Worm (Caenorhabditis elegans) whole organism, young adult: ENCODE measurements around the gene nos-1.

ENCODE experiments used
- B0336.3 ChIP-seq: fragments of 200-800 bp; sonication (Bioruptor generic); IDR thresholded peaks from 2 replicates; pipeline ENCODE4 v1.3.6; 2022; ENCODE audit warnings: missing genetic modification characterization, missing compliant biosample characterization
- C17E4.6 ChIP-seq: fragments of 200-800 bp; sonication (Bioruptor generic); IDR thresholded peaks from 2 replicates; pipeline ENCODE4 v1.3.6; 2022; ENCODE audit warnings: missing genetic modification reagents, missing genetic modification characterization, missing compliant biosample characterization
- D2030.7 ChIP-seq: fragments of 200-800 bp; sonication (Bioruptor generic); IDR thresholded peaks from 2 replicates; pipeline ENCODE4 v1.3.6; 2022; ENCODE audit warnings: missing genetic modification reagents, missing genetic modification characterization, missing compliant biosample characterization
- F10E7.11 ChIP-seq: sonication (generic microtip); optimal IDR thresholded peaks from 2 replicates; lab custom pipeline; 2017; ENCODE audit warnings: mild to moderate bottlenecking, missing genetic modification characterization, moderate library complexity, missing compliant biosample characterization
- F37B4.10 ChIP-seq: fragments of 200-800 bp; sonication (Bioruptor generic); IDR thresholded peaks from 2 replicates; pipeline ENCODE4 v1.3.6; 2022; ENCODE audit warnings: missing genetic modification characterization, missing compliant biosample characterization
- F39B2.1 ChIP-seq: fragments of 200-800 bp; sonication (Bioruptor generic); IDR thresholded peaks from 2 replicates; pipeline ENCODE4 v1.3.6; 2022; ENCODE audit warnings: missing genetic modification reagents, missing genetic modification characterization, missing compliant biosample characterization
- F55B11.4 ChIP-seq: sonication (generic microtip); optimal IDR thresholded peaks from 2 replicates; lab custom pipeline; 2016; ENCODE audit warnings: missing compliant biosample characterization, missing genetic modification characterization, borderline replicate concordance; ENCODE audit not compliant: insufficient read depth
- F57C9.4 ChIP-seq: sonication (generic microtip); optimal IDR thresholded peaks from 2 replicates; lab custom pipeline; 2017; ENCODE audit warnings: mild to moderate bottlenecking, missing genetic modification characterization, missing compliant biosample characterization
- K11D2.4 ChIP-seq: fragments of 200-800 bp; sonication (Bioruptor generic); IDR thresholded peaks from 2 replicates; pipeline ENCODE4 v1.3.6; 2022; ENCODE audit warnings: missing genetic modification reagents, missing genetic modification characterization, missing compliant biosample characterization
- Y53F4B.3 ChIP-seq: fragments of 200-800 bp; sonication (Bioruptor generic); IDR thresholded peaks from 2 replicates; pipeline ENCODE4 v1.3.6; 2022; ENCODE audit warnings: missing genetic modification reagents, missing genetic modification characterization, missing compliant biosample characterization
- Y79H2A.3 ChIP-seq: fragments of 200-800 bp; sonication (Bioruptor generic); conservative IDR thresholded peaks from 2 replicates; pipeline ENCODE4 v1.3.6; 2022; ENCODE audit warnings: missing genetic modification reagents, missing genetic modification characterization, missing compliant biosample characterization
- akir-1 ChIP-seq: fragments of 200-800 bp; sonication (Bioruptor generic); optimal IDR thresholded peaks from 2 replicates; lab custom pipeline; 2018; ENCODE audit warnings: mild to moderate bottlenecking, missing genetic modification characterization, moderate library complexity, missing compliant biosample characterization
- ama-1 ChIP-seq, 3 experiments: fragments of 150-350 bp in 1 of 3; sonication (generic microtip) in 2 of 3; optimal IDR thresholded peaks; 2 replicates each; lab custom pipeline; 2014 to 2018; ENCODE audit warnings: missing biosample characterization in 2 of 3, missing genetic modification characterization in 2 of 3, missing genetic modification reagents in 2 of 3
- aptf-3 ChIP-seq: fragments of 200-800 bp; sonication (Bioruptor generic); IDR thresholded peaks from 2 replicates; pipeline ENCODE4 v1.3.6; 2022; ENCODE audit warnings: missing genetic modification characterization, missing compliant biosample characterization
- bed-2 ChIP-seq: fragments of 200-800 bp; sonication (Bioruptor generic); IDR thresholded peaks from 2 replicates; pipeline ENCODE4 v1.3.6; 2022; ENCODE audit warnings: missing genetic modification reagents, missing genetic modification characterization, missing compliant biosample characterization
- cebp-2 ChIP-seq: fragments of 200-800 bp; sonication (Bioruptor generic); IDR thresholded peaks from 2 replicates; pipeline ENCODE4 v1.3.6; 2022; ENCODE audit warnings: missing genetic modification characterization, missing compliant biosample characterization
- ceh-27 ChIP-seq: fragments of 200-800 bp; sonication (Bioruptor generic); optimal IDR thresholded peaks from 2 replicates; lab custom pipeline; 2018; ENCODE audit warnings: mild to moderate bottlenecking, missing genetic modification characterization, moderate library complexity, missing compliant biosample characterization
- ceh-40 ChIP-seq: fragments of 200-800 bp; sonication (Bioruptor generic); IDR thresholded peaks from 2 replicates; pipeline ENCODE4 v1.3.6; 2022; ENCODE audit warnings: missing genetic modification characterization, missing compliant biosample characterization
- ceh-58 ChIP-seq: fragments of 200-800 bp; sonication (Bioruptor generic); IDR thresholded peaks from 2 replicates; pipeline ENCODE4 v1.3.6; 2022; ENCODE audit warnings: missing genetic modification characterization, missing compliant biosample characterization
- ceh-91 ChIP-seq: fragments of 200-800 bp; sonication (Bioruptor generic); IDR thresholded peaks from 2 replicates; pipeline ENCODE4 v1.3.6; 2022; ENCODE audit warnings: missing genetic modification reagents, missing genetic modification characterization, missing compliant biosample characterization
- dox-1 ChIP-seq: fragments of 200-800 bp; sonication (Bioruptor generic); IDR thresholded peaks from 2 replicates; pipeline ENCODE4 v1.3.6; 2022; ENCODE audit warnings: missing genetic modification reagents, missing genetic modification characterization, missing compliant biosample characterization
- dpl-1 ChIP-seq: fragments of 150-350 bp; optimal IDR thresholded peaks from 2 replicates; lab custom pipeline; 2014; ENCODE audit warnings: missing biosample characterization, missing genetic modification reagents, missing genetic modification characterization
- efl-1 ChIP-seq: fragments of 150-350 bp; optimal IDR thresholded peaks from 2 replicates; lab custom pipeline; 2014; ENCODE audit warnings: missing biosample characterization, missing genetic modification reagents, missing genetic modification characterization
- ekl-4 ChIP-seq: fragments of 200-800 bp; sonication (Bioruptor generic); IDR thresholded peaks from 2 replicates; pipeline ENCODE4 v1.3.6; 2022; ENCODE audit warnings: missing genetic modification reagents, missing genetic modification characterization, missing compliant biosample characterization
- ets-4 ChIP-seq: fragments of 200-800 bp; sonication (Bioruptor generic); optimal IDR thresholded peaks from 2 replicates; lab custom pipeline; 2018; ENCODE audit warnings: mild to moderate bottlenecking, missing genetic modification characterization, missing compliant biosample characterization
- him-1 ChIP-seq: sonication (generic microtip); optimal IDR thresholded peaks from 2 replicates; lab custom pipeline; 2016; ENCODE audit warnings: missing genotype, missing genetic modification reagents, missing genetic modification characterization, missing compliant biosample characterization
- hlh-26 ChIP-seq: fragments of 200-800 bp; sonication (Bioruptor generic); conservative IDR thresholded peaks from 2 replicates; pipeline ENCODE4 v1.3.6; 2022; ENCODE audit warnings: missing genetic modification reagents, missing genetic modification characterization, missing compliant biosample characterization
- hmg-20 ChIP-seq: fragments of 200-800 bp; sonication (Bioruptor generic); IDR thresholded peaks from 2 replicates; pipeline ENCODE4 v1.3.6; 2022; ENCODE audit warnings: missing genetic modification reagents, missing genetic modification characterization, missing compliant biosample characterization
- lin-35 ChIP-seq, 3 experiments: fragments of 150-350 bp in 2 of 3; sonication (generic microtip) in 1 of 3; optimal IDR thresholded peaks; 2 replicates each; lab custom pipeline; 2014 to 2018; ENCODE audit warnings: missing biosample characterization in 3 of 3, missing genetic modification characterization in 3 of 3, missing genetic modification reagents in 3 of 3
- lin-40 ChIP-seq: sonication (generic microtip); optimal IDR thresholded peaks from 2 replicates; lab custom pipeline; 2016; ENCODE audit warnings: missing genetic modification characterization, mild to moderate bottlenecking, missing compliant biosample characterization, missing genotype, missing genetic modification reagents
- lsy-27 ChIP-seq: sonication (generic microtip); optimal IDR thresholded peaks from 2 replicates; lab custom pipeline; 2017; ENCODE audit warnings: missing genetic modification characterization, mild to moderate bottlenecking, missing compliant biosample characterization, antibody characterized with exemption, missing genotype, borderline replicate concordance; ENCODE audit not compliant: insufficient read depth
- madf-3 ChIP-seq: fragments of 200-800 bp; sonication (Bioruptor generic); IDR thresholded peaks from 2 replicates; pipeline ENCODE4 v1.3.6; 2022; ENCODE audit warnings: missing genetic modification reagents, missing genetic modification characterization, missing compliant biosample characterization
- mcd-1 ChIP-seq: fragments of 200-800 bp; sonication (Bioruptor generic); IDR thresholded peaks from 2 replicates; pipeline ENCODE4 v1.3.6; 2022; ENCODE audit warnings: missing genetic modification reagents, missing genetic modification characterization, missing compliant biosample characterization
- mel-28 ChIP-seq: sonication (generic microtip); optimal IDR thresholded peaks from 2 replicates; lab custom pipeline; 2016; ENCODE audit warnings: borderline replicate concordance, mild to moderate bottlenecking, missing genetic modification characterization, missing compliant biosample characterization
- mes-4 ChIP-seq: sonication (generic microtip); optimal IDR thresholded peaks from 2 replicates; lab custom pipeline; 2016; ENCODE audit warnings: missing genotype, missing genetic modification characterization, missing compliant biosample characterization
- nfya-1 ChIP-seq: sonication (generic microtip); optimal IDR thresholded peaks from 2 replicates; lab custom pipeline; 2017; ENCODE audit warnings: antibody characterized with exemption, missing compliant biosample characterization, missing genetic modification characterization, borderline replicate concordance; ENCODE audit not compliant: insufficient read depth
- nhr-27 ChIP-seq: fragments of 200-800 bp; sonication (Bioruptor generic); optimal IDR thresholded peaks from 2 replicates; lab custom pipeline; 2018; ENCODE audit warnings: mild to moderate bottlenecking, missing genetic modification characterization, moderate library complexity, missing compliant biosample characterization
- nhr-80 ChIP-seq: sonication (generic microtip); optimal IDR thresholded peaks from 2 replicates; lab custom pipeline; 2016; ENCODE audit warnings: missing genetic modification characterization, missing compliant biosample characterization
- nhr-90 ChIP-seq: sonication (generic microtip); optimal IDR thresholded peaks from 2 replicates; lab custom pipeline; 2016; ENCODE audit warnings: missing genotype, mild to moderate bottlenecking, missing genetic modification characterization, missing compliant biosample characterization
- repo-1 ChIP-seq: sonication (generic microtip); optimal IDR thresholded peaks from 2 replicates; lab custom pipeline; 2017; ENCODE audit warnings: mild to moderate bottlenecking, missing genetic modification characterization, missing compliant biosample characterization
- rpc-1 ChIP-seq, 2 experiments: fragments of 150-350 bp in 1 of 2; sonication (generic microtip) in 1 of 2; optimal IDR thresholded peaks; 2 replicates each; lab custom pipeline; 2014 to 2018; ENCODE audit warnings: missing biosample characterization in 1 of 2, missing genetic modification characterization in 1 of 2, missing genetic modification reagents in 1 of 2, missing genotype in 1 of 2
- sptf-2 ChIP-seq: fragments of 200-800 bp; sonication (Bioruptor generic); optimal IDR thresholded peaks from 2 replicates; lab custom pipeline; 2018; ENCODE audit warnings: mild to moderate bottlenecking, missing genetic modification characterization, missing compliant biosample characterization
- zfh-2 ChIP-seq: fragments of 200-800 bp; sonication (Bioruptor generic); conservative IDR thresholded peaks from 2 replicates; pipeline ENCODE4 v1.3.6; 2022; ENCODE audit warnings: missing genetic modification reagents, missing genetic modification characterization, missing compliant biosample characterization
- ztf-25 ChIP-seq: fragments of 200-800 bp; sonication (Bioruptor generic); IDR thresholded peaks from 2 replicates; pipeline ENCODE4 v1.3.6; 2022; ENCODE audit warnings: missing genetic modification reagents, missing genetic modification characterization, missing compliant biosample characterization
- ztf-26 ChIP-seq: sonication (generic microtip); optimal IDR thresholded peaks from 2 replicates; lab custom pipeline; 2017; ENCODE audit warnings: missing genetic modification characterization, missing compliant biosample characterization

nos-1 gene

DNA sequence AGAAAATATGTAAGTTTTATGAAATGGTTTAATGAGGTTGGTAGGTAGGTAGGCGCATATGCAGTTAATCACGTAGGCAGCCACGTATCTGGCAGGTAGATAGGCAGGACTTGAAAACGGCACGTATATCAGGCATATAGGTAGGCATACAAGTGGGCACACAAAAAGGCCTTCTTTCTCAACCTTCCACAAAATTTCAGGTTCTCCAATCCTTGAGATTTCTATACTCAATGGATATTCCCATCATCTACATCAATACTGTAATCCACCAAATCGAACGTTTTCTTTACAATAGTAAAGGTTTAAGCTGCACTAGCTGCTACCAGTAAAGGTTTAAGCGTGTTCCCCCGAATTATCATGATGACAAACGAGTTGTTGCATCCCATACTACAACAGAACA is 20.7 kb downstream of the nos-1 start (continued):
- no peak for TF ChIP-seq cebp-2 (GFP tag; lab: Robert Waterston, UW)
- TF ChIP-seq madf-3, result no peak
- TF ChIP-seq ceh-58, result no peak
- no peak for TF ChIP-seq F39B2.1 (GFP tag; lab: Robert Waterston, UW)
- TF ChIP-seq Y53F4B.3 (GFP tag; lab: Robert Waterston, UW), result no peak
- no peak for TF ChIP-seq sptf-2
- TF ChIP-seq ekl-4 (GFP tag; lab: Robert Waterston, UW), result peak; percentile 53; the same call in 1 of the 2 replicates
- TF ChIP-seq mes-4 (tag; lab: Kevin White, UChicago), result no peak
- TF ChIP-seq lin-35 (GFP tag; optimal IDR thresholded peaks at IDR 0.05; lab: Kevin White, UChicago), result no peak

DNA sequence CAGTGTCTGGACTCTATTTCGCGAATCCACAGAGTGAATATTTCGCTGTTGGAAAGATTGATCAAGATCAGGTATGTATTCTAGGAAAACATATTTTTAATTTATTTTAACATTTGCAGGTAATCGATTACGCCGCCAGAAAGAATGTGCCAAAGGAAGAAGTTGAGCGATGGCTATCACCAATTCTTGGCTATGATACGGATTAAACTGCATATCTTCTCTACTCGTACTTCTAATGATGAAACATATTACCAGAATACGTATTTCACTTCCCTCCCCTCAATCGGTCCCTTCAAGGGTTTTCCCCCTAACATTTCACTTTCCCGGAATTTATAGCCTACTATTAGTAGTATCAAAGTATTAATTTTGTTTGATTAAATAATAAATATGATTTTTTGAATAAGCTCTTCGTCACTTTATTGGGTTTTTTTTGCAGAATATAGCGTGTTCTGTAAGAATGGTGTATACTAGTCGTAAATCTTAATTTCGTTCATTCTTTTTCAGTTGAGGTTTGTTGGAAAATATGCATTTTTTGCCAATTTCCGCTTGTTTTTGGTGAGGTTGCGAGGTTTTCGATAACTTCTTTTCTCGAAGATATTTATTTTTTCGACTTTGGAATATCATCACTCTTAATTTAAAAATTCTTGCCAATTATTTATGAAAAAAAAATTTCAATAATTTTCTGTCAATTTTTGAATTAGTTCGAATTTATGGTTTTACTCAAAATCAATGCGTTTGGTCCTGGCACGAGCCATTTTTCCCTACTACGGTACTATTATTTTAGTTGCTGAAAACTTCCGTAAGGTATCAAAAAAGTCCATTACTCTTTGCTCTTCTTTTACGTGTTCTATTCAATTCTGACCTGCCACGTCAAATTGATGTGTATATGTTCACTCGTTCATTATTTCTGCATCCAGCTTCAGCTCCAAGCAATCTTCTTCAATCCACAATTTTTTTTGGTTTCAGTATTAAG is 22.0 kb downstream of the nos-1 start:
- TF ChIP-seq K11D2.4, result peak; percentile 27; the same call in 1 of the 2 replicates
- TF ChIP-seq F37B4.10 (GFP tag; lab: Robert Waterston, UW), result no peak
- TF ChIP-seq B0336.3 (GFP tag; lab: Robert Waterston, UW), result no peak
- no peak for TF ChIP-seq ceh-58
- peak; percentile 28 for TF ChIP-seq ama-1 (optimal IDR thresholded peaks at IDR 0.05; lab: Kevin White, UChicago)
- TF ChIP-seq ama-1 (GFP tag; optimal IDR thresholded peaks at IDR 0.05; lab: Kevin White, UChicago), result no peak
- no peak for TF ChIP-seq lsy-27
- no peak for TF ChIP-seq hlh-26 (GFP tag; lab: Robert Waterston, UW)
- TF ChIP-seq Y79H2A.3 (GFP tag; lab: Robert Waterston, UW), result no peak
- no peak for TF ChIP-seq nfya-1 (tag; lab: Kevin White, UChicago)
- no peak for TF ChIP-seq lin-40
- no peak for TF ChIP-seq ceh-91 (GFP tag; lab: Robert Waterston, UW)
- TF ChIP-seq F55B11.4 (tag; lab: Kevin White, UChicago), result no peak
- no peak for TF ChIP-seq F10E7.11 (tag; lab: Kevin White, UChicago)
- TF ChIP-seq D2030.7 (GFP tag; lab: Robert Waterston, UW), result no peak
- no peak for TF ChIP-seq aptf-3
- no peak for TF ChIP-seq hmg-20 (GFP tag; lab: Robert Waterston, UW)
- TF ChIP-seq dox-1 (GFP tag; lab: Robert Waterston, UW), result no peak
- peak; percentile 6 for TF ChIP-seq repo-1
- TF ChIP-seq mel-28, result no peak
- TF ChIP-seq nhr-80 (tag; lab: Kevin White, UChicago), result no peak
- no peak for TF ChIP-seq dpl-1
- no peak for TF ChIP-seq F57C9.4
- TF ChIP-seq C17E4.6 (GFP tag; lab: Robert Waterston, UW), result no peak
- TF ChIP-seq bed-2, result no peak
- TF ChIP-seq ztf-26, result peak; percentile 11
- TF ChIP-seq zfh-2, result no peak
- peak; percentile 22 for TF ChIP-seq him-1
- no peak for TF ChIP-seq akir-1 (GFP tag; lab: Kevin White, UChicago)
- TF ChIP-seq ets-4 (GFP tag; lab: Kevin White, UChicago), result no peak
- no peak for TF ChIP-seq rpc-1 (optimal IDR thresholded peaks at IDR 0.05; lab: Kevin White, UChicago)
- no peak for TF ChIP-seq rpc-1 (tag; optimal IDR thresholded peaks at IDR 0.05; lab: Kevin White, UChicago)
- TF ChIP-seq ztf-25 (GFP tag; lab: Robert Waterston, UW), result no peak
- no peak for TF ChIP-seq lin-35 (GFP tag; optimal IDR thresholded peaks at IDR 0.05; lab: Kevin White, UChicago)
- TF ChIP-seq ceh-40 (GFP tag; lab: Robert Waterston, UW), result 0 out of 2 replicates have a peak, but pooled peaks have one; percentile 15
- no peak for TF ChIP-seq ekl-4 (GFP tag; lab: Robert Waterston, UW)
- TF ChIP-seq nhr-90 (tag; lab: Kevin White, UChicago), result no peak
- TF ChIP-seq ceh-27 (GFP tag; lab: Kevin White, UChicago), result no peak
- TF ChIP-seq efl-1, result no peak
- no peak for TF ChIP-seq mcd-1 (GFP tag; lab: Robert Waterston, UW)
- TF ChIP-seq nhr-27 (tag; lab: Kevin White, UChicago), result no peak
